Worm (Caenorhabditis elegans) whole organism, midembryonic: ENCODE measurements around the gene clc-32.

Experiments
- T22C8.4 ChIP-seq: fragments of 200-800 bp; sonication (Bioruptor generic); IDR thresholded peaks from 2 replicates; pipeline ENCODE4 v1.3.6; 2022; ENCODE audit warnings: missing genetic modification characterization, missing compliant biosample characterization
- cog-1 ChIP-seq: sonication (generic microtip); optimal IDR thresholded peaks from 2 replicates; lab custom pipeline; 2016; ENCODE audit warnings: missing genetic modification characterization, missing compliant biosample characterization
- flt-1 ChIP-seq: fragments of 200-800 bp; sonication (Bioruptor generic); IDR thresholded peaks from 2 replicates; pipeline ENCODE4 v1.3.6; 2022; ENCODE audit warnings: missing genetic modification characterization, missing compliant biosample characterization
- klf-2 ChIP-seq: fragments of 200-800 bp; sonication (Bioruptor generic); conservative IDR thresholded peaks from 2 replicates; pipeline ENCODE4 v1.3.6; 2022; ENCODE audit warnings: missing genetic modification reagents, missing genetic modification characterization, missing compliant biosample characterization
- med-1 ChIP-seq: sonication (generic microtip); optimal IDR thresholded peaks from 2 replicates; lab custom pipeline; 2017; ENCODE audit warnings: missing genetic modification characterization, mild to moderate bottlenecking, missing compliant biosample characterization, antibody characterized with exemption, missing genetic modification reagents; ENCODE audit not compliant: insufficient read depth
- ref-1 ChIP-seq: fragments of 200-800 bp; sonication (Bioruptor generic); conservative IDR thresholded peaks from 2 replicates; pipeline ENCODE4 v1.3.6; 2022; ENCODE audit warnings: missing genetic modification reagents, missing genetic modification characterization, missing compliant biosample characterization
- tab-1 ChIP-seq: fragments of 200-800 bp; sonication (Bioruptor generic); IDR thresholded peaks from 2 replicates; pipeline ENCODE4 v1.3.6; 2022; ENCODE audit warnings: missing genetic modification characterization, missing compliant biosample characterization
- ztf-23 ChIP-seq: fragments of 200-800 bp; sonication (Bioruptor generic); IDR thresholded peaks from 2 replicates; pipeline ENCODE4 v1.3.6; 2022; ENCODE audit warnings: missing genetic modification reagents, missing genetic modification characterization, missing compliant biosample characterization
- ztf-29 ChIP-seq: fragments of 200-800 bp; sonication (Bioruptor generic); IDR thresholded peaks from 2 replicates; pipeline ENCODE4 v1.3.6; 2022; ENCODE audit warnings: missing genetic modification reagents, missing genetic modification characterization, missing compliant biosample characterization

clc-32 gene

DNA sequence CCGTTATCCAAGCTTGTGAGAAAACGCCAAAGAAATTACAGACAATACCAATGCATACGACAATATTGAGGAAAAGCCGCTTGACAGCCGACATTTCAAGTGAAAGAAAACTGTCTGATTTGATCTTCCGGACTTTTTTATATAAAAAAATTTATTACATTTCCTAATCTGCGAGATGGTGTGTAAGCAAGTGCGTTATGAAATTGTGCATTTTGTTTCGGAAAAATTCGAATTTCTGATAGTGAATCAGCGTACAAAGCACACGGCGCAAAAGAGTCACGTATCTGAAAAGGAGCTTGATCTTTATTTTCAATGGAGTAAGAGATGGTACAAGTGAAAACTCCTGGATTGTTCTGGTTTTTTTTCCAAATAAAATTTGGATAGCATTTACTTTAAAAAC lies at the start of gene clc-32:
clc-32 (minus strand) TSS at position 101 of the 400 bp plus-strand sequence.
- TF ChIP-seq cog-1 (tag; lab: Kevin White, UChicago) (no peak), ref-1 (no peak), ztf-29 (no peak), tab-1 (GFP tag; lab: Robert Waterston, UW) (no peak), T22C8.4 (GFP tag; lab: Robert Waterston, UW) (no peak), klf-2 (GFP tag; lab: Robert Waterston, UW) (no peak), flt-1 (no peak), med-1 (no peak), ztf-23 (GFP tag; lab: Robert Waterston, UW) (no peak)

DNA sequence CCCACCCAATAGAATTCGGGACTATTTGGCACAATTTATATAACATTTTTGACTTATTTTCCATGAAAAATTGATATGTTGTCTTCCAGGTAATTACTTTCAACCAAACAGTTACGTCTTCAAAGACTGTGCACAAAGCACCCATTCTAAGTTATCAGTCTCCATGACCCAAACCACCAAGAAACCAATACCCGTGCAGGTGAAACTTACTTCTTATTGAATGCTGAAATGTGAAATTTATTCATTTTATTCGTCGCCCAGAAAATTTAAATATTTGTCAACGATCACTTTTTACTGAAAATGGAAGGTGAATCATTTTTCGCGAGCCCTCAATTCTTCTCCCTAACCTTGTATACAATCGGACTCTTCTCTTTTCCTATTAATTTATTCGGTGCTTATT lies 49.5 kb upstream of the clc-32 start, which contains the start of gene srh-281:
srh-281 (plus strand) TSS at position 301 of the 400 bp plus-strand sequence.
- no peak for TF ChIP-seq klf-2 (GFP tag; lab: Robert Waterston, UW)
- no peak for TF ChIP-seq cog-1 (tag; lab: Kevin White, UChicago)
- TF ChIP-seq ztf-23 (GFP tag; lab: Robert Waterston, UW): no peak
- TF ChIP-seq T22C8.4 (GFP tag; lab: Robert Waterston, UW): no peak
- no peak for TF ChIP-seq tab-1 (GFP tag; lab: Robert Waterston, UW)
- no peak for TF ChIP-seq ztf-29
- no peak for TF ChIP-seq ref-1
- TF ChIP-seq med-1: no peak
- no peak for TF ChIP-seq flt-1

- TF ChIP-seq cog-1 (tag; lab: Kevin White, UChicago): no peak
- no peak for TF ChIP-seq T22C8.4 (GFP tag; lab: Robert Waterston, UW)
- no peak for TF ChIP-seq ztf-29
- TF ChIP-seq med-1: no peak
- TF ChIP-seq ztf-23 (GFP tag; lab: Robert Waterston, UW): no peak
- TF ChIP-seq klf-2 (GFP tag; lab: Robert Waterston, UW): no peak
- no peak for TF ChIP-seq flt-1
- TF ChIP-seq tab-1 (GFP tag; lab: Robert Waterston, UW): no peak
- no peak for TF ChIP-seq ref-1
These were observed 42.4 kb upstream of the clc-32 start, which contains the start of gene srz-14 for ce11 chrV:16183357-16183756. Gene srz-14 (plus strand): TSS chrV:16183657.

- TF ChIP-seq flt-1 (no peak), ztf-23 (GFP tag; lab: Robert Waterston, UW) (no peak), klf-2 (GFP tag; lab: Robert Waterston, UW) (no peak), ref-1 (no peak), ztf-29 (no peak), cog-1 (tag; lab: Kevin White, UChicago) (no peak), T22C8.4 (GFP tag; lab: Robert Waterston, UW) (no peak), tab-1 (GFP tag; lab: Robert Waterston, UW) (no peak)
These were observed 41.9 kb upstream of the clc-32 start, which contains the start of gene srh-277 for ce11 chrV:16182918-16183317. Gene srh-277 (plus strand): TSS chrV:16183218.

- TF ChIP-seq tab-1 (GFP tag; lab: Robert Waterston, UW): no peak
- no peak for TF ChIP-seq ref-1
- no peak for TF ChIP-seq flt-1
- no peak for TF ChIP-seq med-1
- TF ChIP-seq ztf-23 (GFP tag; lab: Robert Waterston, UW): no peak
- no peak for TF ChIP-seq klf-2 (GFP tag; lab: Robert Waterston, UW)
- TF ChIP-seq cog-1 (tag; lab: Kevin White, UChicago): no peak
- no peak for TF ChIP-seq ztf-29
- TF ChIP-seq T22C8.4 (GFP tag; lab: Robert Waterston, UW): no peak
These were observed 41.1 kb upstream of the clc-32 start, which contains the start of gene srz-13 for ce11 chrV:16182110-16182509. Gene srz-13 (plus strand): TSS chrV:16182410.

- TF ChIP-seq ztf-23 (GFP tag; lab: Robert Waterston, UW) (no peak), ztf-29 (no peak), ref-1 (no peak), flt-1 (no peak), klf-2 (GFP tag; lab: Robert Waterston, UW) (no peak), T22C8.4 (GFP tag; lab: Robert Waterston, UW) (no peak), cog-1 (tag; lab: Kevin White, UChicago) (no peak), med-1 (no peak), tab-1 (GFP tag; lab: Robert Waterston, UW) (no peak)
These were observed 39.4 kb upstream of the clc-32 start, which contains the start of gene str-106 for ce11 chrV:16180350-16180749. Gene str-106 (plus strand): TSS chrV:16180650.

ce11 chrV:16175757-16176156 lies 34.8 kb upstream of the clc-32 start, which contains the start of gene cyp-33D1:
Gene cyp-33D1 (minus strand): TSS chrV:16175857.
- TF ChIP-seq cog-1 (tag; lab: Kevin White, UChicago) (no peak), med-1 (no peak), ztf-23 (GFP tag; lab: Robert Waterston, UW) (no peak)

- TF ChIP-seq cog-1 (tag; lab: Kevin White, UChicago) (no peak), flt-1 (no peak), T22C8.4 (GFP tag; lab: Robert Waterston, UW) (no peak), med-1 (no peak), tab-1 (GFP tag; lab: Robert Waterston, UW) (no peak), klf-2 (GFP tag; lab: Robert Waterston, UW) (no peak), ztf-23 (GFP tag; lab: Robert Waterston, UW) (no peak), ref-1 (no peak), ztf-29 (no peak)
These were observed 34.3 kb upstream of the clc-32 start for ce11 chrV:16175227-16175626.

ce11 chrV:16174109-16174508 lies 33.1 kb upstream of the clc-32 start:
- TF ChIP-seq ztf-29 (no peak), med-1 (no peak), flt-1 (no peak), ref-1 (no peak), klf-2 (GFP tag; lab: Robert Waterston, UW) (no peak), ztf-23 (GFP tag; lab: Robert Waterston, UW) (no peak)

DNA sequence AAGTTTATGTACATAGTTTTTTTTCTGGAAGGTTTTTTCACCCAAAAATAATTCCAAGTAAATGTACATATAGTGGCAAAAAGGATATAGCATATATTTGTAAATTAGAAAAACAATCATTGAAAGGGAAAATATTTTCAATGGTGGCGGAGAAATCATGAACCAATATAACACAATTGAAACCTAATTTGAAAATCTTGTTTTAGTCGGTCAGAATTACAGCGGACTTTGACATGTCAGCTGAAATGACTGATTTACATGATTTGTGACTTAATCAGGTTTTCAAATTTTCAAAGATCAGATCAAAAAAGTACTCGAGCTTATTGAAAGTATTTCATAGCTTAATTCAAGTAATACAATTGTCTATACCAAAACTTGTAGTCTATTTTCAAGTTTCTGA lies 30.8 kb upstream of the clc-32 start, which contains the start of gene K05D4.9:
K05D4.9 (minus strand) TSS at position 101 of the 400 bp plus-strand sequence.
- TF ChIP-seq tab-1 (GFP tag; lab: Robert Waterston, UW) (no peak), med-1 (no peak), T22C8.4 (GFP tag; lab: Robert Waterston, UW) (no peak), klf-2 (GFP tag; lab: Robert Waterston, UW) (no peak), ref-1 (no peak), ztf-29 (no peak), flt-1 (no peak), cog-1 (tag; lab: Kevin White, UChicago) (no peak)
